Worm (Caenorhabditis elegans) whole organism, L3 larva: ENCODE data around the gene gop-1.

Experiments
- ceh-16 ChIP-seq: sonication (generic microtip); optimal IDR thresholded peaks from 2 replicates; lab custom pipeline; 2017; ENCODE audit warnings: missing biosample characterization, missing genetic modification characterization
- ceh-9 ChIP-seq: sonication (generic microtip); optimal IDR thresholded peaks from 2 replicates; lab custom pipeline; 2018; ENCODE audit warnings: missing biosample characterization, missing genetic modification characterization
- daf-12 ChIP-seq: fragments of 150-350 bp; optimal IDR thresholded peaks from 2 replicates; lab custom pipeline; 2014; ENCODE audit warnings: missing biosample characterization, missing genetic modification reagents, missing genetic modification characterization
- egl-5 ChIP-seq: fragments of 150-350 bp; optimal IDR thresholded peaks from 2 replicates; lab custom pipeline; 2017; ENCODE audit warnings: missing biosample characterization, missing genetic modification reagents, missing genetic modification characterization, inconsistent platforms
- jun-1 ChIP-seq: fragments of 150-350 bp; optimal IDR thresholded peaks from 2 replicates; lab custom pipeline; 2014; ENCODE audit warnings: missing biosample characterization, missing genetic modification reagents, missing genetic modification characterization
- lin-15B ChIP-seq: fragments of 150-350 bp; optimal IDR thresholded peaks from 2 replicates; lab custom pipeline; 2014; ENCODE audit warnings: missing biosample characterization, missing genetic modification characterization
- lsy-12 ChIP-seq: sonication (generic microtip); optimal IDR thresholded peaks from 2 replicates; lab custom pipeline; 2016; ENCODE audit warnings: mild to moderate bottlenecking, missing genetic modification characterization, missing compliant biosample characterization
- mml-1 ChIP-seq: fragments of 150-350 bp; sonication (generic microtip); optimal IDR thresholded peaks from 3 replicates; lab custom pipeline; 2014; ENCODE audit warnings: missing biosample characterization, missing genetic modification characterization
- nhr-23 ChIP-seq: fragments of 150-350 bp; optimal IDR thresholded peaks from 2 replicates; lab custom pipeline; 2014; ENCODE audit warnings: missing biosample characterization, missing genetic modification reagents, missing genetic modification characterization
- nhr-67 ChIP-seq: fragments of 150-350 bp; optimal IDR thresholded peaks from 2 replicates; lab custom pipeline; 2014; ENCODE audit warnings: missing biosample characterization, missing genetic modification characterization
- nhr-76 ChIP-seq: fragments of 150-350 bp; sonication (generic microtip); optimal IDR thresholded peaks from 5 replicates; lab custom pipeline; 2014; ENCODE audit warnings: missing biosample characterization, missing genetic modification characterization
- pha-4 ChIP-seq: fragments of 150-350 bp; optimal IDR thresholded peaks from 2 replicates; lab custom pipeline; 2014; ENCODE audit warnings: missing biosample characterization, missing genetic modification reagents, missing genetic modification characterization
- snpc-4 ChIP-seq: fragments of 150-350 bp; optimal IDR thresholded peaks from 2 replicates; lab custom pipeline; 2014; ENCODE audit warnings: missing biosample characterization, missing genetic modification characterization
- tbx-2 ChIP-seq: sonication (generic microtip); optimal IDR thresholded peaks from 2 replicates; lab custom pipeline; 2016; ENCODE audit warnings: mild to moderate bottlenecking, missing genetic modification characterization, missing compliant biosample characterization

The gop-1 gene

DNA sequence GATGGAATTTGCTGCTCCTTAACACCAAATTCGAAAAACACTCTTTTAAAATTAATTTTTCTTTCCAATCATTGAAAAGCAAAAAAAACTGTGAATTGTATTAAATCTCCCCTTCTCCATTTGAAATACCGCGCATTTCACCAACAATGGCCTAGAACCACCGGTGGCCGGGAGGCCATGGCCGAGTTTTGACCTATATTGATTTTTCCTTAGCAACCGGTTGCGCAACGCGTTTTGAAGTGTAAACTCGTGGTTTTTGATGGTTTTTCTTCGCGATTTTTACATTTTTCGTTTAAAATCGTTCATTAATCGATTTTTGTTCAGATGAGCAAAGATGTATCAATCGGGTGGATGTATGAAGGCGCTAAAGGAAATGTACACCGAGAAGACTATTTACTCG is 54.0 kb downstream of the gop-1 start, which contains the start of gene mog-3 (continued):
- TF ChIP-seq egl-5 (tag; lab: Kevin White, UChicago) (no peak), tbx-2 (tag; lab: Kevin White, UChicago) (no peak), ceh-16 (tag; lab: Kevin White, UChicago) (no peak), nhr-76 (tag; lab: Kevin White, UChicago) (no peak), snpc-4 (tag; lab: Kevin White, UChicago) (peak; percentile 21), lin-15B (tag; lab: Kevin White, UChicago) (peak; percentile 63), mml-1 (no peak), ceh-9 (tag; lab: Kevin White, UChicago) (no peak), daf-12 (no peak), nhr-23 (tag; lab: Kevin White, UChicago) (peak; percentile 64), pha-4 (tag; lab: Kevin White, UChicago) (peak; percentile 68), lsy-12 (tag; lab: Kevin White, UChicago) (no peak), jun-1 (tag; lab: Kevin White, UChicago) (no peak), nhr-67 (tag; lab: Kevin White, UChicago) (no peak)
